Fruit fly (Drosophila melanogaster) Kc167 (cell line): ENCODE results near the gene Neu2.

Experiments
- Myc ChIP-seq: fragments of >200 bp; optimal IDR thresholded peaks from 2 replicates; lab custom pipeline; 2017; ENCODE audit warnings: missing external identifiers
- Sin3A ChIP-seq: fragments of >200 bp; optimal IDR thresholded peaks from 2 replicates; lab custom pipeline; 2018; ENCODE audit warnings: missing external identifiers
- insv ChIP-seq: fragments of >200 bp; optimal IDR thresholded peaks from 3 replicates; lab custom pipeline; 2018; ENCODE audit warnings: missing external identifiers
- psq ChIP-seq: fragments of >200 bp; optimal IDR thresholded peaks from 2 replicates; lab custom pipeline; 2017; ENCODE audit warnings: missing external identifiers
- ttk ChIP-seq: sonication (Bioruptor generic); optimal IDR thresholded peaks from 2 replicates; lab custom pipeline; 2017; ENCODE audit warnings: missing external identifiers

DNA sequence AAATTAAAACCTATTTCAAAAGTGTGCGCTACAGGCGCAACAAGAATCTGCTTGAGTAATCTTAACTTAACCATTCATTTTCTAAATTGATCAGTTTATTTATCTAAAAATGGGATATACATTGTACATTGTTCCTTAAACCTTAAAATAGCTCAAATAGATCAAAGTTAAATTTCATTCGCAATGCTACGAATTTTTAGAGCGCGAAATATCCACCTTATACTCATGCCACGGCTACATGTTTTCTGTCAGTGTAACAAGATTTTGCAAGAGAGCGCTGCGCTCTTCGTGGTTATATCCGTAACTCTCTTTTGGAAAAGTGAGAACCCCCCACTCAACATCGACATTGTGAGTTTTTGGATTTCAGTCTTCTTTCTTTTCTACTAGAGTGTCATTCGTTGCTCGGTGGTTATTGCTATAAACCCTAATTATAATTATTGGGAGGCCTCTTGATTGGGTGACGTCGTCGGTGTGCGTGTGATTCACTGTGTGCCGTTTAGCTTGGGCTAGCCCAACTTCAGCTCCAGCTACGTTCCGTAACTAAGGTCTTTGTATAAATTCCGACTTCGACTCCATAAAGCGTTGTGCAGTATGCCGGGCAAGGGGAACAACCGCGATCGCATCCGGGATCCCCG, 19.2 kb upstream of the Neu2 start:
- TF ChIP-seq Myc (lab: Kevin White, UChicago) (no peak), psq (lab: Kevin White, UChicago) (no peak), ttk (no peak), Sin3A (lab: Kevin White, UChicago) (no peak), insv (lab: Kevin White, UChicago) (no peak)
